Worm (Caenorhabditis elegans): ENCODE data around the gene C29F5.8.

ce11 chrII:6309198-6309597 is 3.0 kb downstream of the C29F5.8 start, which contains the start of gene glb-10:
- TF ChIP-seq rec-8 (tag; optimal IDR thresholded peaks at IDR 0.05) (no peak), somi-1 (GFP tag; optimal IDR thresholded peaks at IDR 0.05) (no peak), F57C9.4 (tag; optimal IDR thresholded peaks at IDR 0.05) (no peak), ets-4 (GFP tag; optimal IDR thresholded peaks at IDR 0.05) (no peak), nhr-90 (tag; optimal IDR thresholded peaks at IDR 0.05) (no peak), dpff-1 (tag; optimal IDR thresholded peaks at IDR 0.05) (no peak), nfya-1 (tag; optimal IDR thresholded peaks at IDR 0.05; ENCODE audit: borderline replicate concordance, insufficient read depth) (no peak), ZK185.1 (tag; optimal IDR thresholded peaks at IDR 0.05; ENCODE audit: poor library complexity, severe bottlenecking) (no peak)

Data from whole organism, young adult.